Fruit fly (Drosophila melanogaster) whole organism, embryonic: Measurements from ENCODE around the gene CG31650.

ENCODE experiments used
- Awh ChIP-seq: fragments of 200-800 bp; sonication (Bioruptor generic); IDR thresholded peaks from 2 replicates; pipeline ENCODE4, ENCODE4 v1.3.6; 2022; ENCODE audit warnings: missing biosample characterization, missing genetic modification characterization
- C15 ChIP-seq: fragments of 200-800 bp; sonication (Bioruptor generic); IDR thresholded peaks from 3 replicates; pipeline ENCODE4 v1.3.6; 2022; ENCODE audit warnings: missing biosample characterization, missing genetic modification characterization
- CG10462 ChIP-seq: fragments of 200-800 bp; sonication (Bioruptor generic); optimal IDR thresholded peaks from 2 replicates; lab custom pipeline; 2016; ENCODE audit warnings: missing biosample characterization, missing genetic modification characterization
- CG11456 ChIP-seq: fragments of 200-800 bp; sonication (Bioruptor generic); IDR thresholded peaks from 3 replicates; pipeline ENCODE4 v1.3.6; 2022; ENCODE audit warnings: missing biosample characterization, missing genetic modification characterization
- CG12071 ChIP-seq: fragments of 200-800 bp; sonication (Bioruptor generic); optimal IDR thresholded peaks from 3 replicates; lab custom pipeline; 2018; ENCODE audit warnings: missing biosample characterization, mild to moderate bottlenecking, missing genetic modification characterization
- CG12299 ChIP-seq: fragments of 200-800 bp; sonication (Bioruptor generic); optimal IDR thresholded peaks from 2 replicates; lab custom pipeline; 2018; ENCODE audit warnings: missing biosample characterization, mild to moderate bottlenecking, missing genetic modification characterization
- CG15073 ChIP-seq: fragments of 200-800 bp; sonication (Bioruptor generic); optimal IDR thresholded peaks from 2 replicates; lab custom pipeline; 2016; ENCODE audit warnings: missing biosample characterization, missing genetic modification characterization
- CG15514 ChIP-seq: fragments of 200-800 bp; sonication (Bioruptor generic); optimal IDR thresholded peaks from 3 replicates; lab custom pipeline; 2017; ENCODE audit warnings: missing biosample characterization, missing genetic modification characterization, mild to moderate bottlenecking, moderate library complexity, missing genetic modification reagents
- CG15601 ChIP-seq: fragments of 200-800 bp; sonication (Bioruptor generic); optimal IDR thresholded peaks from 3 replicates; lab custom pipeline; 2019; ENCODE audit warnings: missing biosample characterization, mild to moderate bottlenecking, missing genetic modification characterization, moderate library complexity
- CG18476 ChIP-seq: fragments of 200-800 bp; sonication (Bioruptor generic); optimal IDR thresholded peaks from 2 replicates; lab custom pipeline; 2016; ENCODE audit warnings: missing biosample characterization, mild to moderate bottlenecking, missing genetic modification characterization
- CG2202 ChIP-seq: fragments of 200-800 bp; sonication (Bioruptor generic); optimal IDR thresholded peaks from 2 replicates; lab custom pipeline; 2018; ENCODE audit warnings: missing biosample characterization, mild to moderate bottlenecking, missing genetic modification characterization
- CG32772 ChIP-seq: fragments of 200-800 bp; sonication (Bioruptor generic); IDR thresholded peaks from 2 replicates; pipeline ENCODE4 v1.3.6; 2022; ENCODE audit warnings: missing biosample characterization, missing genetic modification characterization
- CG4404 ChIP-seq: fragments of 200-800 bp; sonication (Bioruptor generic); IDR thresholded peaks from 2 replicates; pipeline ENCODE4 v1.3.6; 2022; ENCODE audit warnings: missing biosample characterization, missing genetic modification characterization
- CG6683 ChIP-seq: fragments of 200-800 bp; sonication (Bioruptor generic); optimal IDR thresholded peaks from 2 replicates; lab custom pipeline; 2017; ENCODE audit warnings: missing biosample characterization, mild to moderate bottlenecking, missing genetic modification characterization, missing genetic modification reagents
- CG6791 ChIP-seq: fragments of 200-800 bp; sonication (Bioruptor generic); IDR thresholded peaks from 3 replicates; pipeline ENCODE4 v1.3.6; 2022; ENCODE audit warnings: missing biosample characterization, missing genetic modification characterization; ENCODE audit not compliant: partially characterized antibody
- CG6854 ChIP-seq: fragments of 200-800 bp; sonication (Bioruptor generic); optimal IDR thresholded peaks from 3 replicates; lab custom pipeline; 2017; ENCODE audit warnings: missing biosample characterization, mild to moderate bottlenecking, missing genetic modification characterization
- CG7745 ChIP-seq: fragments of 200-800 bp; sonication (Bioruptor generic); optimal IDR thresholded peaks from 2 replicates; lab custom pipeline; 2018; ENCODE audit warnings: missing biosample characterization, mild to moderate bottlenecking, missing genetic modification characterization, moderate library complexity
- CG7987 ChIP-seq: fragments of 200-800 bp; sonication (Bioruptor generic); optimal IDR thresholded peaks from 2 replicates; lab custom pipeline; 2018; ENCODE audit warnings: missing biosample characterization, mild to moderate bottlenecking, missing genetic modification characterization, moderate library complexity
- Chrac-16 ChIP-seq: fragments of 200-800 bp; sonication (Bioruptor generic); optimal IDR thresholded peaks from 3 replicates; lab custom pipeline; 2016; ENCODE audit warnings: missing biosample characterization, missing genetic modification characterization
- Dad ChIP-seq: fragments of 200-800 bp; sonication (Bioruptor generic); optimal IDR thresholded peaks from 3 replicates; lab custom pipeline; 2016; ENCODE audit warnings: missing biosample characterization, missing genetic modification characterization
- Ets97D ChIP-seq: fragments of 200-800 bp; sonication (Bioruptor generic); optimal IDR thresholded peaks from 3 replicates; lab custom pipeline; 2016; ENCODE audit warnings: missing biosample characterization, missing genetic modification characterization
- Fer1 ChIP-seq: fragments of 200-800 bp; sonication (Bioruptor generic); optimal IDR thresholded peaks from 2 replicates; lab custom pipeline; 2017; ENCODE audit warnings: missing biosample characterization, mild to moderate bottlenecking, missing genetic modification characterization
- Fer3 ChIP-seq: fragments of 200-800 bp; sonication (Bioruptor generic); optimal IDR thresholded peaks from 2 replicates; lab custom pipeline; 2018; ENCODE audit warnings: missing biosample characterization, mild to moderate bottlenecking, missing genetic modification characterization, moderate library complexity
- HLHmδ ChIP-seq: fragments of 200-800 bp; sonication (Bioruptor generic); optimal IDR thresholded peaks from 2 replicates; lab custom pipeline; 2018; ENCODE audit warnings: missing biosample characterization, mild to moderate bottlenecking, missing genetic modification characterization, moderate library complexity
- NC2β ChIP-seq: fragments of 200-800 bp; sonication (Bioruptor generic); optimal IDR thresholded peaks from 2 replicates; lab custom pipeline; 2016; ENCODE audit warnings: missing biosample characterization, missing genetic modification characterization
- NFAT ChIP-seq: fragments of 200-800 bp; sonication (Bioruptor generic); IDR thresholded peaks from 2 replicates; pipeline ENCODE4 v1.3.6; 2022; ENCODE audit warnings: missing biosample characterization, missing genetic modification characterization
- NK7.1 ChIP-seq: fragments of 200-800 bp; sonication (Bioruptor generic); optimal IDR thresholded peaks from 3 replicates; lab custom pipeline; 2016; ENCODE audit warnings: missing biosample characterization, missing genetic modification characterization
- Nf-YA ChIP-seq: fragments of 200-800 bp; sonication (Bioruptor generic); IDR thresholded peaks from 2 replicates; pipeline ENCODE4 v1.3.6; 2022; ENCODE audit warnings: missing biosample characterization, missing genetic modification characterization
- Pdp1 ChIP-seq, 2 experiments: fragments of 200-800 bp; sonication (Bioruptor generic); optimal IDR thresholded peaks; 3 replicates each; lab custom pipeline; 2016; ENCODE audit warnings: missing biosample characterization in 2 of 2, missing genetic modification characterization in 2 of 2, mild to moderate bottlenecking in 1 of 2, moderate library complexity in 1 of 2
- Rfx ChIP-seq: fragments of 200-800 bp; sonication (Bioruptor generic); IDR thresholded peaks from 2 replicates; pipeline ENCODE4 v1.3.6; 2022; ENCODE audit warnings: missing biosample characterization, missing genetic modification characterization
- Ssrp ChIP-seq: fragments of 200-800 bp; sonication (Bioruptor generic); optimal IDR thresholded peaks from 2 replicates; lab custom pipeline; 2018; ENCODE audit warnings: missing biosample characterization, mild to moderate bottlenecking, missing genetic modification characterization, moderate library complexity
- Xbp1 ChIP-seq: fragments of 200-800 bp; sonication (Bioruptor generic); optimal IDR thresholded peaks from 3 replicates; lab custom pipeline; 2016; ENCODE audit warnings: missing biosample characterization, mild to moderate bottlenecking, missing genetic modification characterization
- al ChIP-seq: fragments of 200-800 bp; sonication (Bioruptor generic); IDR thresholded peaks from 2 replicates; pipeline ENCODE4 v1.3.6; 2022; ENCODE audit warnings: missing biosample characterization, missing genetic modification characterization
- ara ChIP-seq: fragments of 200-800 bp; sonication (Bioruptor generic); IDR thresholded peaks from 2 replicates; pipeline ENCODE4 v1.3.6; 2022; ENCODE audit warnings: missing biosample characterization, missing genetic modification characterization
- az2 ChIP-seq: fragments of 200-800 bp; sonication (Bioruptor generic); optimal IDR thresholded peaks from 3 replicates; lab custom pipeline; 2016; ENCODE audit warnings: missing biosample characterization, missing genetic modification characterization
- bowl ChIP-seq: fragments of 200-800 bp; sonication (Bioruptor generic); IDR thresholded peaks from 2 replicates; pipeline ENCODE4 v1.3.6; 2022; ENCODE audit warnings: missing biosample characterization, missing genetic modification characterization
- chif ChIP-seq, 2 experiments: fragments of 200-800 bp; sonication (Bioruptor generic); optimal IDR thresholded peaks; 3 replicates each; lab custom pipeline; 2016; ENCODE audit warnings: missing biosample characterization in 2 of 2, missing genetic modification characterization in 2 of 2
- chinmo ChIP-seq: fragments of 200-800 bp; sonication (Bioruptor generic); IDR thresholded peaks from 4 replicates; pipeline ENCODE4 v1.3.6; 2022; ENCODE audit warnings: missing biosample characterization, missing genetic modification characterization; ENCODE audit not compliant: partially characterized antibody
- cwo ChIP-seq: fragments of 200-800 bp; sonication (Bioruptor generic); optimal IDR thresholded peaks from 3 replicates; lab custom pipeline; 2017; ENCODE audit warnings: missing biosample characterization, missing genetic modification characterization, mild to moderate bottlenecking, moderate library complexity, missing genetic modification reagents
- fd96Cb ChIP-seq: fragments of 200-800 bp; sonication (Bioruptor generic); optimal IDR thresholded peaks from 2 replicates; lab custom pipeline; 2018; ENCODE audit warnings: missing biosample characterization, mild to moderate bottlenecking, missing genetic modification characterization, moderate library complexity
- fu2 ChIP-seq: fragments of 200-800 bp; sonication (Bioruptor generic); optimal IDR thresholded peaks from 2 replicates; lab custom pipeline; 2016; ENCODE audit warnings: missing biosample characterization, missing genetic modification characterization
- gcm ChIP-seq: fragments of 200-800 bp; sonication (Bioruptor generic); optimal IDR thresholded peaks from 2 replicates; lab custom pipeline; 2019; ENCODE audit warnings: missing biosample characterization, mild to moderate bottlenecking, missing genetic modification characterization, moderate library complexity
- gsb ChIP-seq: fragments of 200-800 bp; sonication (Bioruptor generic); IDR thresholded peaks from 2 replicates; pipeline ENCODE4 v1.3.6; 2022; ENCODE audit warnings: missing biosample characterization, missing genetic modification characterization
- jing ChIP-seq: fragments of 200-800 bp; sonication (Bioruptor generic); optimal IDR thresholded peaks from 2 replicates; lab custom pipeline; 2018; ENCODE audit warnings: missing biosample characterization, mild to moderate bottlenecking, missing genetic modification characterization
- nerfin-1 ChIP-seq: fragments of 200-800 bp; sonication (Bioruptor generic); optimal IDR thresholded peaks from 3 replicates; lab custom pipeline; 2019; ENCODE audit warnings: missing biosample characterization, mild to moderate bottlenecking, missing genetic modification characterization, moderate library complexity
- oc ChIP-seq: fragments of 200-800 bp; sonication (Bioruptor generic); optimal IDR thresholded peaks from 2 replicates; lab custom pipeline; 2018; ENCODE audit warnings: missing biosample characterization, mild to moderate bottlenecking, missing genetic modification characterization, moderate library complexity
- p53 ChIP-seq: fragments of 200-800 bp; sonication (Bioruptor generic); optimal IDR thresholded peaks from 2 replicates; lab custom pipeline; 2016; ENCODE audit warnings: missing biosample characterization, missing genetic modification characterization
- pho ChIP-seq: fragments of 200-800 bp; sonication (Bioruptor generic); optimal IDR thresholded peaks from 2 replicates; lab custom pipeline; 2016; ENCODE audit warnings: missing biosample characterization, missing genetic modification characterization
- schlank ChIP-seq: fragments of 200-800 bp; sonication (Bioruptor generic); optimal IDR thresholded peaks from 2 replicates; lab custom pipeline; 2018; ENCODE audit warnings: missing biosample characterization, mild to moderate bottlenecking, missing genetic modification characterization
- sna ChIP-seq: fragments of 200-800 bp; sonication (Bioruptor generic); IDR thresholded peaks from 2 replicates; pipeline ENCODE4 v1.3.6; 2022; ENCODE audit warnings: missing biosample characterization, missing genetic modification characterization; ENCODE audit not compliant: partially characterized antibody
- usp ChIP-seq: fragments of >200 bp; optimal IDR thresholded peaks from 2 replicates; lab custom pipeline; 2017; ENCODE audit warnings: missing biosample characterization, missing genetic modification characterization

The CG31650 gene

dm6 chr2L:5010784-5011260, 33.7 kb downstream of the CG31650 start, which contains the start of the genes CG31917, Tfb5 and SelT (continued):
- TF ChIP-seq CG18476 (GFP tag; lab: Kevin White, UChicago) (peak; percentile 17), Dad (GFP tag; lab: Kevin White, UChicago) (peak; percentile 65), al (no peak), Chrac-16 (GFP tag; lab: Kevin White, UChicago) (peak; percentile 46), sna (peak; percentile 70), gsb (GFP tag; lab: Robert Waterston, UW) (no peak), CG15601 (tag; lab: Kevin White, UChicago) (peak; percentile 58), chif (GFP tag; optimal IDR thresholded peaks at IDR 0.05; lab: Kevin White, UChicago) (peak; percentile 17 to 52), Ets97D (GFP tag; lab: Kevin White, UChicago) (peak; percentile 65), Nf-YA (no peak), nerfin-1 (tag; lab: Kevin White, UChicago) (peak; percentile 45), NC2β (GFP tag; lab: Kevin White, UChicago) (peak; percentile 68), p53 (GFP tag; lab: Kevin White, UChicago) (no peak), gcm (peak; percentile 61), Ssrp (peak; percentile 45), CG15073 (GFP tag; lab: Kevin White, UChicago) (no peak), CG15514 (GFP tag; lab: Kevin White, UChicago) (peak; percentile 60), CG2202 (tag; lab: Kevin White, UChicago) (no peak), az2 (GFP tag; lab: Kevin White, UChicago) (peak; percentile 36), cwo (GFP tag; lab: Kevin White, UChicago) (peak; percentile 28), CG32772 (GFP tag; lab: Robert Waterston, UW) (no peak), ara (GFP tag; lab: Robert Waterston, UW) (no peak), HLHmδ (GFP tag; lab: Kevin White, UChicago) (no peak), fu2 (GFP tag; lab: Kevin White, UChicago) (peak; percentile 59), CG12071 (no peak), Rfx (GFP tag; lab: Robert Waterston, UW) (peak; percentile 80), Pdp1 (GFP tag; optimal IDR thresholded peaks at IDR 0.05; lab: Kevin White, UChicago) (peak; percentile 52 to 54), pho (GFP tag; lab: Kevin White, UChicago) (peak; percentile 77), CG7987 (no peak), CG6683 (GFP tag; lab: Kevin White, UChicago) (no peak), bowl (GFP tag; lab: Robert Waterston, UW) (no peak), oc (tag; lab: Kevin White, UChicago) (no peak), CG6791 (peak; percentile 57; the same call in 2 of the 3 replicates), CG4404 (GFP tag; lab: Robert Waterston, UW) (no peak), chinmo (GFP tag; lab: Robert Waterston, UW) (no peak), Awh (GFP tag; lab: Robert Waterston, UW) (no peak), jing (GFP tag; lab: Kevin White, UChicago) (no peak), NK7.1 (GFP tag; lab: Kevin White, UChicago) (no peak), Xbp1 (GFP tag; lab: Kevin White, UChicago) (peak; percentile 65), CG11456 (no peak), NFAT (GFP tag; lab: Robert Waterston, UW) (no peak), CG12299 (tag; lab: Kevin White, UChicago) (peak; percentile 59), CG6854 (GFP tag; lab: Kevin White, UChicago) (no peak), fd96Cb (tag; lab: Kevin White, UChicago) (peak; percentile 15), Fer1 (GFP tag; lab: Kevin White, UChicago) (no peak), schlank (tag; lab: Kevin White, UChicago) (peak; percentile 3), CG10462 (GFP tag; lab: Kevin White, UChicago) (peak; percentile 12), usp (GFP tag; lab: Kevin White, UChicago) (no peak), CG7745 (tag; lab: Kevin White, UChicago) (no peak), Fer3 (peak; percentile 18), C15 (GFP tag; lab: Robert Waterston, UW) (no peak)
